Fruit fly (Drosophila melanogaster): ENCODE data around the gene Blos3.

Gene Blos3

dm6 chr3L:18837707-18838244 is 32.2 kb upstream of the Blos3 start (continued):
- peak; percentile 17 for TF ChIP-seq B-H2 (GFP tag; optimal IDR thresholded peaks at IDR 0.05)
- no peak for TF ChIP-seq Abd-B (GFP tag; optimal IDR thresholded peaks at IDR 0.05)
- no peak for TF ChIP-seq CG1024 (GFP tag; IDR thresholded peaks at IDR 0.05)
- peak; percentile 10 for TF ChIP-seq zen (tag; optimal IDR thresholded peaks at IDR 0.05)
- TF ChIP-seq vfl (GFP tag; optimal IDR thresholded peaks at IDR 0.05) = no peak
- no peak for TF ChIP-seq Bgb (GFP tag; IDR thresholded peaks at IDR 0.05; ENCODE audit: partially characterized antibody)
- TF ChIP-seq Pdp1 (GFP tag; optimal IDR thresholded peaks at IDR 0.05) = no peak
- TF ChIP-seq dmrt99B (tag; optimal IDR thresholded peaks at IDR 0.05) = no peak
- no peak for TF ChIP-seq bigmax (GFP tag; optimal IDR thresholded peaks at IDR 0.05)
- peak; percentile 10 for TF ChIP-seq CG17568 (GFP tag; optimal IDR thresholded peaks at IDR 0.05)
- peak; percentile 24 for TF ChIP-seq scrt (GFP tag; optimal IDR thresholded peaks at IDR 0.05)
- TF ChIP-seq CG8281 (tag; optimal IDR thresholded peaks at IDR 0.05) = peak; percentile 68
- TF ChIP-seq CG3281 (GFP tag; optimal IDR thresholded peaks at IDR 0.05) = peak; percentile 13
- peak; percentile 23 for TF ChIP-seq lab (GFP tag; optimal IDR thresholded peaks at IDR 0.05)
- TF ChIP-seq Stat92E (GFP tag; optimal IDR thresholded peaks at IDR 0.05) = no peak
- TF ChIP-seq croc (GFP tag; conservative IDR thresholded peaks at IDR 0.05) = no peak
- peak; percentile 27 for TF ChIP-seq eyg (GFP tag; optimal IDR thresholded peaks at IDR 0.05)
- TF ChIP-seq vnd (GFP tag; IDR thresholded peaks at IDR 0.05; ENCODE audit: partially characterized antibody) = no peak
- peak; percentile 58 for TF ChIP-seq CG1233 (GFP tag; optimal IDR thresholded peaks at IDR 0.05)
- TF ChIP-seq Trl (optimal IDR thresholded peaks at IDR 0.05) = no peak
- peak; percentile 24 for TF ChIP-seq Trl (GFP tag; optimal IDR thresholded peaks at IDR 0.05)
- no peak for TF ChIP-seq Lim3 (GFP tag; IDR thresholded peaks at IDR 0.05)
- peak; percentile 87 for TF ChIP-seq CG15696 (tag; optimal IDR thresholded peaks at IDR 0.05)
- TF ChIP-seq Hmr (GFP tag; optimal IDR thresholded peaks at IDR 0.05) = peak; percentile 71
- no peak for TF ChIP-seq CG43689 (GFP tag; IDR thresholded peaks at IDR 0.05)
- TF ChIP-seq gfzf (GFP tag; optimal IDR thresholded peaks at IDR 0.05) = no peak
- no peak for TF ChIP-seq CG9797 (GFP tag; optimal IDR thresholded peaks at IDR 0.05)
- no peak for TF ChIP-seq CHES-1-like (GFP tag; optimal IDR thresholded peaks at IDR 0.05)
- no peak for TF ChIP-seq trh (GFP tag; optimal IDR thresholded peaks at IDR 0.05)
- no peak for TF ChIP-seq Nf-YC (tag; optimal IDR thresholded peaks at IDR 0.05)
- no peak for TF ChIP-seq fu2 (GFP tag; optimal IDR thresholded peaks at IDR 0.05)
- no peak for TF ChIP-seq HHEX (GFP tag; optimal IDR thresholded peaks at IDR 0.05)
- TF ChIP-seq CG4404 (GFP tag; IDR thresholded peaks at IDR 0.05) = no peak
- no peak for TF ChIP-seq Adf1 (GFP tag; IDR thresholded peaks at IDR 0.05)
- no peak for TF ChIP-seq CG6689 (GFP tag; IDR thresholded peaks at IDR 0.05)
- no peak for TF ChIP-seq Nf-YB (GFP tag; optimal IDR thresholded peaks at IDR 0.05)
- TF ChIP-seq CG1603 (tag; optimal IDR thresholded peaks at IDR 0.05) = no peak
- TF ChIP-seq Opbp (GFP tag; IDR thresholded peaks at IDR 0.05; ENCODE audit: partially characterized antibody) = no peak
- TF ChIP-seq CG17328 (GFP tag; IDR thresholded peaks at IDR 0.05) = no peak
- peak; percentile 17 for TF ChIP-seq CG10979 (tag; optimal IDR thresholded peaks at IDR 0.05)
- TF ChIP-seq CG14710 (tag; optimal IDR thresholded peaks at IDR 0.05) = peak; percentile 30
- TF ChIP-seq Camta (GFP tag; optimal IDR thresholded peaks at IDR 0.05) = no peak
- TF ChIP-seq az2 (GFP tag; optimal IDR thresholded peaks at IDR 0.05) = no peak
- peak; percentile 23 for TF ChIP-seq Fer3 (tag; optimal IDR thresholded peaks at IDR 0.05)
- no peak for TF ChIP-seq CG7357 (GFP tag; IDR thresholded peaks at IDR 0.05)
- TF ChIP-seq CG15514 (GFP tag; optimal IDR thresholded peaks at IDR 0.05) = peak; percentile 37
- no peak for TF ChIP-seq CG13624 (GFP tag; optimal IDR thresholded peaks at IDR 0.05)
- TF ChIP-seq ERR (GFP tag; optimal IDR thresholded peaks at IDR 0.05) = peak; percentile 42
- TF ChIP-seq CG14441 (GFP tag; IDR thresholded peaks at IDR 0.05) = no peak
- TF ChIP-seq sna (GFP tag; IDR thresholded peaks at IDR 0.05; ENCODE audit: partially characterized antibody) = no peak
